Worm (Caenorhabditis elegans) whole organism, L2 larva: ENCODE data around the gene F42G4.7.

Experiments
- F13H6.1 ChIP-seq: sonication (generic microtip); optimal IDR thresholded peaks from 2 replicates; lab custom pipeline; 2016; ENCODE audit warnings: missing genetic modification characterization, missing compliant biosample characterization
- R02D3.7 ChIP-seq: fragments of 150-350 bp; optimal IDR thresholded peaks from 2 replicates; lab custom pipeline; 2014; ENCODE audit warnings: missing biosample characterization, missing genetic modification characterization
- Y55F3AM.14 ChIP-seq: fragments of 200-800 bp; sonication (Bioruptor generic); optimal IDR thresholded peaks from 2 replicates; lab custom pipeline; 2018; ENCODE audit warnings: mild to moderate bottlenecking, missing genetic modification characterization, missing compliant biosample characterization
- ZK546.5 ChIP-seq: sonication (generic microtip); optimal IDR thresholded peaks from 2 replicates; lab custom pipeline; 2017; ENCODE audit warnings: missing biosample characterization, missing genetic modification characterization
- alr-1 ChIP-seq: fragments of 150-350 bp; optimal IDR thresholded peaks from 2 replicates; lab custom pipeline; 2014; ENCODE audit warnings: missing biosample characterization, missing genetic modification characterization
- aly-2 ChIP-seq: fragments of 150-350 bp; optimal IDR thresholded peaks from 2 replicates; lab custom pipeline; 2014; ENCODE audit warnings: missing biosample characterization, missing genetic modification characterization
- ama-1 ChIP-seq: fragments of 150-350 bp; optimal IDR thresholded peaks from 2 replicates; lab custom pipeline; 2018; ENCODE audit warnings: inconsistent platforms
- blmp-1 ChIP-seq: sonication (generic microtip); optimal IDR thresholded peaks from 2 replicates; lab custom pipeline; 2017; ENCODE audit warnings: missing genetic modification characterization, mild to moderate bottlenecking, missing compliant biosample characterization, antibody characterized with exemption, moderate library complexity; ENCODE audit not compliant: insufficient read depth
- ceh-16 ChIP-seq: fragments of 150-350 bp; optimal IDR thresholded peaks from 2 replicates; lab custom pipeline; 2014; ENCODE audit warnings: missing biosample characterization, missing genetic modification characterization
- ceh-82 ChIP-seq: fragments of 150-350 bp; optimal IDR thresholded peaks from 2 replicates; lab custom pipeline; 2014; ENCODE audit warnings: missing biosample characterization, missing genetic modification characterization
- crh-2 ChIP-seq: sonication (generic microtip); optimal IDR thresholded peaks from 2 replicates; lab custom pipeline; 2017; ENCODE audit warnings: missing biosample characterization, missing genetic modification characterization
- dmd-4 ChIP-seq: sonication (generic microtip); optimal IDR thresholded peaks from 2 replicates; lab custom pipeline; 2017; ENCODE audit warnings: missing biosample characterization, missing genetic modification characterization
- egl-27 ChIP-seq: sonication (generic microtip); optimal IDR thresholded peaks from 3 replicates; lab custom pipeline; 2017; ENCODE audit warnings: missing biosample characterization, missing genetic modification reagents, missing genetic modification characterization
- elt-1 ChIP-seq: fragments of 150-350 bp; optimal IDR thresholded peaks from 2 replicates; lab custom pipeline; 2014; ENCODE audit warnings: missing biosample characterization, missing genetic modification characterization
- elt-3 ChIP-seq: sonication (generic microtip); optimal IDR thresholded peaks from 2 replicates; lab custom pipeline; 2017; ENCODE audit warnings: missing biosample characterization, missing genetic modification characterization
- fos-1 ChIP-seq: fragments of 150-350 bp; optimal IDR thresholded peaks from 2 replicates; lab custom pipeline; 2014; ENCODE audit warnings: missing biosample characterization, missing genetic modification characterization
- gmeb-1 ChIP-seq: fragments of 150-350 bp; optimal IDR thresholded peaks from 2 replicates; lab custom pipeline; 2014; ENCODE audit warnings: missing biosample characterization, missing genetic modification characterization
- lin-11 ChIP-seq: fragments of 150-350 bp; sonication (generic microtip); optimal IDR thresholded peaks from 2 replicates; lab custom pipeline; 2014; ENCODE audit warnings: missing biosample characterization, missing genetic modification characterization, inconsistent platforms, mixed read lengths
- lin-13 ChIP-seq: fragments of 150-350 bp; optimal IDR thresholded peaks from 2 replicates; lab custom pipeline; 2014; ENCODE audit warnings: missing biosample characterization, missing genetic modification reagents, missing genetic modification characterization
- lin-39 ChIP-seq: fragments of 150-350 bp; optimal IDR thresholded peaks from 2 replicates; lab custom pipeline; 2014; ENCODE audit warnings: missing biosample characterization, missing genetic modification reagents, missing genetic modification characterization
- lsy-2 ChIP-seq, 2 experiments: fragments of 150-350 bp in 1 of 2; sonication (generic microtip) in 1 of 2; optimal IDR thresholded peaks; 2 replicates each; lab custom pipeline; 2014 to 2017; ENCODE audit warnings: missing biosample characterization in 2 of 2, missing genetic modification characterization in 2 of 2
- mab-5 ChIP-seq: fragments of 150-350 bp; optimal IDR thresholded peaks from 2 replicates; lab custom pipeline; 2014; ENCODE audit warnings: missing biosample characterization, missing genetic modification characterization
- mbf-1 ChIP-seq: sonication (generic microtip); optimal IDR thresholded peaks from 2 replicates; lab custom pipeline; 2017; ENCODE audit warnings: missing biosample characterization, missing genetic modification characterization
- mdl-1 ChIP-seq, 2 experiments: fragments of 150-350 bp in 1 of 2; sonication (generic microtip) in 1 of 2; optimal IDR thresholded peaks; 2 replicates each; lab custom pipeline; 2017; ENCODE audit warnings: missing biosample characterization in 2 of 2, missing genetic modification characterization in 2 of 2
- nhr-10 ChIP-seq: sonication (generic microtip); optimal IDR thresholded peaks from 2 replicates; lab custom pipeline; 2017; ENCODE audit warnings: missing biosample characterization, missing genetic modification characterization
- nhr-11 ChIP-seq: fragments of 150-350 bp; optimal IDR thresholded peaks from 2 replicates; lab custom pipeline; 2014; ENCODE audit warnings: missing biosample characterization, missing genetic modification characterization
- nhr-12 ChIP-seq: fragments of 150-350 bp; optimal IDR thresholded peaks from 2 replicates; lab custom pipeline; 2014; ENCODE audit warnings: missing biosample characterization, missing genetic modification characterization
- nhr-129 ChIP-seq: fragments of 150-350 bp; optimal IDR thresholded peaks from 2 replicates; lab custom pipeline; 2014; ENCODE audit warnings: missing biosample characterization, missing genetic modification characterization
- nhr-21 ChIP-seq: fragments of 150-350 bp; optimal IDR thresholded peaks from 2 replicates; lab custom pipeline; 2014; ENCODE audit warnings: missing biosample characterization, missing genetic modification characterization
- nhr-23 ChIP-seq: fragments of 150-350 bp; optimal IDR thresholded peaks from 2 replicates; lab custom pipeline; 2014; ENCODE audit warnings: missing biosample characterization, missing genetic modification reagents, missing genetic modification characterization
- nhr-25 ChIP-seq: fragments of 150-350 bp; sonication (generic microtip); optimal IDR thresholded peaks from 3 replicates; lab custom pipeline; 2014; ENCODE audit warnings: missing biosample characterization, missing genetic modification characterization
- nhr-6 ChIP-seq: fragments of 150-350 bp; optimal IDR thresholded peaks from 2 replicates; lab custom pipeline; 2014; ENCODE audit warnings: missing biosample characterization, missing genetic modification characterization
- nhr-77 ChIP-seq: fragments of 150-350 bp; optimal IDR thresholded peaks from 2 replicates; lab custom pipeline; 2014; ENCODE audit warnings: missing biosample characterization, missing genetic modification characterization
- peb-1 ChIP-seq: fragments of 150-350 bp; optimal IDR thresholded peaks from 2 replicates; lab custom pipeline; 2014; ENCODE audit warnings: missing biosample characterization, missing genetic modification characterization
- sem-4 ChIP-seq: fragments of 150-350 bp; optimal IDR thresholded peaks from 2 replicates; lab custom pipeline; 2014; ENCODE audit warnings: missing biosample characterization, missing genetic modification reagents, missing genetic modification characterization
- skn-1 ChIP-seq: sonication (generic microtip); optimal IDR thresholded peaks from 2 replicates; lab custom pipeline; 2017; ENCODE audit warnings: missing biosample characterization, missing genetic modification characterization
- sma-3 ChIP-seq: sonication (generic microtip); optimal IDR thresholded peaks from 2 replicates; lab custom pipeline; 2016; ENCODE audit warnings: missing genetic modification reagents, missing genetic modification characterization, missing compliant biosample characterization
- snpc-4 ChIP-seq: fragments of 150-350 bp; optimal IDR thresholded peaks from 2 replicates; lab custom pipeline; 2014; ENCODE audit warnings: missing biosample characterization, missing genetic modification characterization
- unc-39 ChIP-seq: fragments of 150-350 bp; optimal IDR thresholded peaks from 2 replicates; lab custom pipeline; 2014; ENCODE audit warnings: missing biosample characterization, missing genetic modification characterization
- unc-55 ChIP-seq: fragments of 150-350 bp; sonication (generic microtip); optimal IDR thresholded peaks from 3 replicates; lab custom pipeline; 2014; ENCODE audit warnings: missing biosample characterization, missing genetic modification reagents, missing genetic modification characterization
- unc-62 ChIP-seq: fragments of 150-350 bp; optimal IDR thresholded peaks from 2 replicates; lab custom pipeline; 2014; ENCODE audit warnings: missing biosample characterization, missing genetic modification reagents, missing genetic modification characterization
- zag-1 ChIP-seq: fragments of 150-350 bp; optimal IDR thresholded peaks from 2 replicates; lab custom pipeline; 2014; ENCODE audit warnings: missing biosample characterization, missing genetic modification characterization
- ztf-1 ChIP-seq: fragments of 200-800 bp; sonication (Bioruptor generic); conservative IDR thresholded peaks from 2 replicates; pipeline ENCODE4 v1.3.6; 2022; ENCODE audit warnings: missing genetic modification characterization, missing compliant biosample characterization
- ztf-11 ChIP-seq: sonication (generic microtip); optimal IDR thresholded peaks from 2 replicates; lab custom pipeline; 2017; ENCODE audit warnings: missing biosample characterization, missing genetic modification characterization
- ztf-4 ChIP-seq: fragments of 150-350 bp; optimal IDR thresholded peaks from 2 replicates; lab custom pipeline; 2014; ENCODE audit warnings: missing biosample characterization, missing genetic modification characterization

The F42G4.7 gene

ce11 chrII:13030567-13031188 lies 16.4 kb downstream of the F42G4.7 start (continued):
- no peak for TF ChIP-seq lin-11 (tag; lab: Kevin White, UChicago)
- TF ChIP-seq F13H6.1 (tag; lab: Kevin White, UChicago) = peak; percentile 85
- peak; percentile 64 for TF ChIP-seq crh-2 (tag; lab: Kevin White, UChicago)
- TF ChIP-seq sma-3 = peak; percentile 35
- no peak for TF ChIP-seq ZK546.5
- peak; percentile 14 for TF ChIP-seq gmeb-1
- TF ChIP-seq ama-1 (lab: Kevin White, UChicago) = no peak
- TF ChIP-seq, all 48 proteins: peak for 17

DNA sequence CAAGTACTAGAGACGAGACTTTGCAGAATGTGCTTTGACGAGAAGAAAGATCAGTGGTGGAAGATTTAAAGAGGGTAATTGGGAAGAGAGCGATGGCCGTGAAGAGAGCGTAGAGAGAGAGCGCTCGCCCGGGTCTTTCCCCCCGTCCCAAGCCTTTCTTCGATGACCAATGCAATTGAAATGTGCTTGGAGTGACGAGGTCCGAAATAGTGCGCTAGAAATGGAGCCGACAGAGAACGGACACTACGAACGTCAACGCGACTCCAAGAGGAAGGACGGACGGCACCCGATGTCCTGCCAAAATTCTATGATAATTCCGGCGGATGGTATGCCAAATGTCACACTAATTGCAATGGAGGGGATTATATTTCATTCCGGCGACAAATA lies 17.0 kb downstream of the F42G4.7 start:
- TF ChIP-seq egl-27 (tag; lab: Kevin White, UChicago) = no peak
- no peak for TF ChIP-seq ZK546.5
- TF ChIP-seq nhr-21 (tag; lab: Kevin White, UChicago) = no peak
- no peak for TF ChIP-seq mbf-1 (tag; lab: Kevin White, UChicago)
- TF ChIP-seq nhr-12 (tag; lab: Kevin White, UChicago) = no peak
- no peak for TF ChIP-seq R02D3.7 (tag; lab: Kevin White, UChicago)
- no peak for TF ChIP-seq ceh-82
- no peak for TF ChIP-seq sem-4 (tag; lab: Kevin White, UChicago)
- no peak for TF ChIP-seq elt-3
- no peak for TF ChIP-seq ceh-16 (tag; lab: Kevin White, UChicago)
- no peak for TF ChIP-seq ztf-1 (GFP tag; lab: Robert Waterston, UW)
- no peak for TF ChIP-seq F13H6.1 (tag; lab: Kevin White, UChicago)
- no peak for TF ChIP-seq nhr-6
- no peak for TF ChIP-seq ama-1 (lab: Kevin White, UChicago)
- TF ChIP-seq lsy-2 (tag; optimal IDR thresholded peaks at IDR 0.05; lab: Kevin White, UChicago) = no peak
- TF ChIP-seq lin-39 (tag; lab: Kevin White, UChicago) = no peak
- TF ChIP-seq mdl-1 (tag; optimal IDR thresholded peaks at IDR 0.05; lab: Kevin White, UChicago) = no peak
- no peak for TF ChIP-seq peb-1
- TF ChIP-seq dmd-4 (tag; lab: Kevin White, UChicago) = no peak
- TF ChIP-seq unc-39 (tag; lab: Kevin White, UChicago) = no peak

DNA sequence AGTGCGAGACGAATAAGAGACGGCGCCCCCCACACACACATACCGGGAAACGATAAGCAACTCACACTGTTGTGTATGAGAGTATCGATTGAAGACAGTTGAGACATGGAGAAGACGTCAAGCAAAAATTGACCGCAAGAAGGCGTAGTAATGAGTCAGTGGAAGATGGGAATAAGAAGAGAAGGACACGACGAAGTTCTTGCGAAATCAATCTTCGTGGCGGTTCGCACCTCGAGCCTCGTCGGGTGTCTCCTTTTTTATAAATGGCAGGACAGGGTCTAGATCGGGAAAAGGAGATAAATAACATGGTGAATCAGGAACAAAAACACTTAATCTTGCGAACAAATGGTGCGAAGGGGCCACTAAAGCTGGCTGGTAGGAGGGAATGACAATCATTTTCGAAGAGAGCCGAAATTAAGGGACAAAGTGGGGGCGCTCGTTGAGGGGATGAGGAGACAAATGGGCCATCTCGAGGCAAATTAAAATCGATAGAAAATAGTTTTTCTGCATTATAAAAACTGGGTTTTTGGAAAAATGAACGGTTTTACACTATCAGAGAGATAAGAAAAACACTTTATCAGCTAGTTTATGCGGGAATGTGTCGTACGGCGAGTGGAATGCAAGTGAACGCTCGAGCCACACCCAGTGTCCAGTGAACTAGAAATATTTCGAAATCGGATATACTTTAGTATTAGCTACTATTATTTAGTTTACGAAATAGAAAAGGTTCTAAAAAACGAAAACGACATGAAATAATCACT lies 17.6 kb downstream of the F42G4.7 start:
- TF ChIP-seq ZK546.5 (no peak), sem-4 (tag; lab: Kevin White, UChicago) (no peak), nhr-6 (no peak), nhr-10 (tag; lab: Kevin White, UChicago) (no peak), unc-62 (GFP tag; lab: Kevin White, UChicago) (no peak), peb-1 (no peak), crh-2 (tag; lab: Kevin White, UChicago) (no peak), nhr-129 (tag; lab: Kevin White, UChicago) (peak; percentile 28), ztf-11 (tag; lab: Kevin White, UChicago) (no peak), lin-11 (tag; lab: Kevin White, UChicago) (no peak), mbf-1 (tag; lab: Kevin White, UChicago) (no peak), skn-1 (tag; lab: Kevin White, UChicago) (no peak), ceh-82 (no peak), elt-1 (tag; lab: Kevin White, UChicago) (no peak), unc-55 (GFP tag; lab: Kevin White, UChicago) (no peak), elt-3 (no peak), gmeb-1 (no peak), alr-1 (tag; lab: Kevin White, UChicago) (no peak), blmp-1 (tag; lab: Kevin White, UChicago) (no peak), snpc-4 (tag; lab: Kevin White, UChicago) (no peak), mab-5 (tag; lab: Kevin White, UChicago) (peak; percentile 57), nhr-12 (tag; lab: Kevin White, UChicago) (no peak), lin-13 (GFP tag; lab: Kevin White, UChicago) (no peak), lsy-2 (tag; optimal IDR thresholded peaks at IDR 0.05; lab: Kevin White, UChicago) (no peak), nhr-21 (tag; lab: Kevin White, UChicago) (no peak), zag-1 (tag; lab: Kevin White, UChicago) (no peak), nhr-77 (tag; lab: Kevin White, UChicago) (no peak), lin-39 (tag; lab: Kevin White, UChicago) (no peak), ztf-1 (GFP tag; lab: Robert Waterston, UW) (no peak), dmd-4 (tag; lab: Kevin White, UChicago) (no peak), egl-27 (tag; lab: Kevin White, UChicago) (no peak), ztf-4 (tag; lab: Kevin White, UChicago) (no peak), ama-1 (lab: Kevin White, UChicago) (no peak), mdl-1 (tag; optimal IDR thresholded peaks at IDR 0.05; lab: Kevin White, UChicago) (no peak), R02D3.7 (tag; lab: Kevin White, UChicago) (no peak), Y55F3AM.14 (GFP tag; lab: Kevin White, UChicago) (no peak), aly-2 (no peak), fos-1 (tag; lab: Kevin White, UChicago) (peak; percentile 38), nhr-23 (tag; lab: Kevin White, UChicago) (no peak), ceh-16 (tag; lab: Kevin White, UChicago) (peak; percentile 48), sma-3 (peak; percentile 4), nhr-11 (tag; lab: Kevin White, UChicago) (no peak), nhr-25 (tag; lab: Kevin White, UChicago) (peak; percentile 1)
